Fruit fly (Drosophila melanogaster): ENCODE data around the gene Met.

Met gene

DNA sequence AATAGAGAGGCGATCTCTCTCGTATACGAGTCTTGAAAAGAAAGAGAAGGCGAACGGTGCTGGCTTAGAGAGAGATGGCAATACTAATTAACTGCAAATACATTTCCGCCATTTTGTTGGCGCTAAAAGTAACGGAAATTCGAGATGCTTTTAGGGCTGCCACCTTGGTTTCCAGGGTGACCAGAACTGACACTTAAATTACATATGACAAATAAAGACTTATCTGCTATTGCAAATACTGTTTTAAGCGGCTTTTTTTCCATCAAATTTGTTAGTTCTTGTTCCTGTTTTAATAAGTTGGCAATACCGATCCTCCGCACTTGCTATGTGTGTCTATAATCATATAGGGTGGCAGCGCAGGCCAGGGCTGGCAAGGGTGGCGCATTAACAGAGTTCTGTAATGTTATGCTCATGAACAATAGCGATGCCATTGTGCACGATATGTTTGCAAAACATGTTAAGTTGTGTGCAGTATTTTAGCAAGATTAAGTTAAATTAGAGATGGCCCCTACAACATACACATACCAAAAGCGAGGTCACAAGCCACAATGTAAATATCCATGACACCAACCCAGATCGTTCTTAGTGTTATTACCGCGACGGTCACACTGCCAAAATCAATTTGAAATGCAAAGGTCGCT is 35.6 kb upstream of the Met start, which contains the start of gene nod (continued):
- TF ChIP-seq CG7372 (GFP tag; IDR thresholded peaks at IDR 0.05) (0 out of 2 replicates have a peak, but pooled peaks have one; percentile 21), stc (GFP tag; IDR thresholded peaks at IDR 0.05) (no peak), CG11696 (GFP tag; IDR thresholded peaks at IDR 0.05) (no peak), CG31365 (tag; optimal IDR thresholded peaks at IDR 0.05) (no peak), fd3F (GFP tag; optimal IDR thresholded peaks at IDR 0.05) (peak; percentile 23), so (GFP tag; IDR thresholded peaks at IDR 0.05) (0 out of 3 replicates have a peak, but pooled peaks have one; percentile 29), sc (optimal IDR thresholded peaks at IDR 0.05) (no peak), sc (GFP tag; optimal IDR thresholded peaks at IDR 0.05) (no peak), luna (GFP tag; optimal IDR thresholded peaks at IDR 0.05) (peak; percentile 36), row (GFP tag; IDR thresholded peaks at IDR 0.05) (peak; percentile 64), CG11695 (GFP tag; IDR thresholded peaks at IDR 0.05) (peak; percentile 76), dysf (GFP tag; IDR thresholded peaks at IDR 0.05) (peak; percentile 74; the same call in 2 of the 3 replicates), CG12744 (GFP tag; optimal IDR thresholded peaks at IDR 0.05) (peak; percentile 53), slou (GFP tag; optimal IDR thresholded peaks at IDR 0.05) (no peak), Tbp (GFP tag; optimal IDR thresholded peaks at IDR 0.05) (no peak), ara (GFP tag; IDR thresholded peaks at IDR 0.05) (peak; percentile 50; the same call in 1 of the 2 replicates), Side (GFP tag; optimal IDR thresholded peaks at IDR 0.05) (peak; percentile 69), fd102C (GFP tag; optimal IDR thresholded peaks at IDR 0.05) (no peak), fru (optimal IDR thresholded peaks at IDR 0.05) (no peak), en (GFP tag; optimal IDR thresholded peaks at IDR 0.05) (no peak), esg (GFP tag; conservative IDR thresholded peaks at IDR 0.05) (peak; percentile 59), Doc3 (GFP tag; IDR thresholded peaks at IDR 0.05; ENCODE audit: partially characterized antibody) (peak; percentile 58; the same call in 2 of the 3 replicates), D19B (GFP tag; optimal IDR thresholded peaks at IDR 0.05) (no peak), NFAT (GFP tag; IDR thresholded peaks at IDR 0.05) (peak; percentile 43; the same call in 1 of the 2 replicates), CG1792 (GFP tag; optimal IDR thresholded peaks at IDR 0.05) (peak; percentile 7), CG17829 (tag; optimal IDR thresholded peaks at IDR 0.05) (peak; percentile 55), Usf (GFP tag; optimal IDR thresholded peaks at IDR 0.05) (no peak), phol (tag; optimal IDR thresholded peaks at IDR 0.05) (peak; percentile 99), CG43689 (GFP tag; IDR thresholded peaks at IDR 0.05) (no peak), wor (GFP tag; IDR thresholded peaks at IDR 0.05) (peak; percentile 34; the same call in 1 of the 2 replicates), scrt (GFP tag; optimal IDR thresholded peaks at IDR 0.05) (no peak), salm (tag; optimal IDR thresholded peaks at IDR 0.05) (peak; percentile 31), CG6689 (GFP tag; IDR thresholded peaks at IDR 0.05) (peak; percentile 47; the same call in 1 of the 2 replicates), CG16779 (GFP tag; IDR thresholded peaks at IDR 0.05) (no peak), nerfin-1 (tag; optimal IDR thresholded peaks at IDR 0.05) (peak; percentile 72), CG14050 (GFP tag; IDR thresholded peaks at IDR 0.05) (peak; percentile 28; the same call in 1 of the 3 replicates), unpg (GFP tag; optimal IDR thresholded peaks at IDR 0.05) (peak; percentile 61), E2f2 (GFP tag; IDR thresholded peaks at IDR 0.05) (peak; percentile 83), stwl (tag; optimal IDR thresholded peaks at IDR 0.05) (peak; percentile 66), TFAM (GFP tag; optimal IDR thresholded peaks at IDR 0.05) (no peak), Spps (tag; optimal IDR thresholded peaks at IDR 0.05) (peak; percentile 13), cwo (GFP tag; optimal IDR thresholded peaks at IDR 0.05) (peak; percentile 46), CG5245 (GFP tag; optimal IDR thresholded peaks at IDR 0.05) (no peak), E2f1 (GFP tag; IDR thresholded peaks at IDR 0.05) (peak; percentile 52; the same call in 1 of the 2 replicates), nom (GFP tag; optimal IDR thresholded peaks at IDR 0.05) (no peak), CG30431 (GFP tag; optimal IDR thresholded peaks at IDR 0.05) (peak; percentile 35), CG10959 (GFP tag; IDR thresholded peaks at IDR 0.05) (no peak), CG10209 (GFP tag; optimal IDR thresholded peaks at IDR 0.05) (peak; percentile 46), HLHmδ (GFP tag; optimal IDR thresholded peaks at IDR 0.05) (no peak), lola (GFP tag; optimal IDR thresholded peaks at IDR 0.05) (peak in 1 of 3 experiments; percentile 40)
